Worm (Caenorhabditis elegans) whole organism, L2 larva: ENCODE results near the gene flp-10.

ENCODE experiments used
- C34F6.9 ChIP-seq: fragments of 150-350 bp; optimal IDR thresholded peaks from 2 replicates; lab custom pipeline; 2014; ENCODE audit warnings: missing biosample characterization, missing genetic modification characterization
- F13H6.1 ChIP-seq: sonication (generic microtip); optimal IDR thresholded peaks from 2 replicates; lab custom pipeline; 2016; ENCODE audit warnings: missing genetic modification characterization, missing compliant biosample characterization
- R02D3.7 ChIP-seq: fragments of 150-350 bp; optimal IDR thresholded peaks from 2 replicates; lab custom pipeline; 2014; ENCODE audit warnings: missing biosample characterization, missing genetic modification characterization
- Y55F3AM.14 ChIP-seq: fragments of 200-800 bp; sonication (Bioruptor generic); optimal IDR thresholded peaks from 2 replicates; lab custom pipeline; 2018; ENCODE audit warnings: mild to moderate bottlenecking, missing genetic modification characterization, missing compliant biosample characterization
- ZK546.5 ChIP-seq: sonication (generic microtip); optimal IDR thresholded peaks from 2 replicates; lab custom pipeline; 2017; ENCODE audit warnings: missing biosample characterization, missing genetic modification characterization
- alr-1 ChIP-seq: fragments of 150-350 bp; optimal IDR thresholded peaks from 2 replicates; lab custom pipeline; 2014; ENCODE audit warnings: missing biosample characterization, missing genetic modification characterization
- aly-2 ChIP-seq: fragments of 150-350 bp; optimal IDR thresholded peaks from 2 replicates; lab custom pipeline; 2014; ENCODE audit warnings: missing biosample characterization, missing genetic modification characterization
- crh-2 ChIP-seq: sonication (generic microtip); optimal IDR thresholded peaks from 2 replicates; lab custom pipeline; 2017; ENCODE audit warnings: missing biosample characterization, missing genetic modification characterization
- egl-27 ChIP-seq: sonication (generic microtip); optimal IDR thresholded peaks from 3 replicates; lab custom pipeline; 2017; ENCODE audit warnings: missing biosample characterization, missing genetic modification reagents, missing genetic modification characterization
- fos-1 ChIP-seq: fragments of 150-350 bp; optimal IDR thresholded peaks from 2 replicates; lab custom pipeline; 2014; ENCODE audit warnings: missing biosample characterization, missing genetic modification characterization
- gmeb-1 ChIP-seq: fragments of 150-350 bp; optimal IDR thresholded peaks from 2 replicates; lab custom pipeline; 2014; ENCODE audit warnings: missing biosample characterization, missing genetic modification characterization
- lin-11 ChIP-seq: fragments of 150-350 bp; sonication (generic microtip); optimal IDR thresholded peaks from 2 replicates; lab custom pipeline; 2014; ENCODE audit warnings: missing biosample characterization, missing genetic modification characterization, inconsistent platforms, mixed read lengths
- lin-13 ChIP-seq: fragments of 150-350 bp; optimal IDR thresholded peaks from 2 replicates; lab custom pipeline; 2014; ENCODE audit warnings: missing biosample characterization, missing genetic modification reagents, missing genetic modification characterization
- lsy-2 ChIP-seq, 2 experiments: fragments of 150-350 bp in 1 of 2; sonication (generic microtip) in 1 of 2; optimal IDR thresholded peaks; 2 replicates each; lab custom pipeline; 2014 to 2017; ENCODE audit warnings: missing biosample characterization in 2 of 2, missing genetic modification characterization in 2 of 2
- mab-5 ChIP-seq: fragments of 150-350 bp; optimal IDR thresholded peaks from 2 replicates; lab custom pipeline; 2014; ENCODE audit warnings: missing biosample characterization, missing genetic modification characterization
- mbf-1 ChIP-seq: sonication (generic microtip); optimal IDR thresholded peaks from 2 replicates; lab custom pipeline; 2017; ENCODE audit warnings: missing biosample characterization, missing genetic modification characterization
- mdl-1 ChIP-seq, 2 experiments: fragments of 150-350 bp in 1 of 2; sonication (generic microtip) in 1 of 2; optimal IDR thresholded peaks; 2 replicates each; lab custom pipeline; 2017; ENCODE audit warnings: missing biosample characterization in 2 of 2, missing genetic modification characterization in 2 of 2
- nhr-11 ChIP-seq: fragments of 150-350 bp; optimal IDR thresholded peaks from 2 replicates; lab custom pipeline; 2014; ENCODE audit warnings: missing biosample characterization, missing genetic modification characterization
- nhr-12 ChIP-seq: fragments of 150-350 bp; optimal IDR thresholded peaks from 2 replicates; lab custom pipeline; 2014; ENCODE audit warnings: missing biosample characterization, missing genetic modification characterization
- nhr-129 ChIP-seq: fragments of 150-350 bp; optimal IDR thresholded peaks from 2 replicates; lab custom pipeline; 2014; ENCODE audit warnings: missing biosample characterization, missing genetic modification characterization
- nhr-21 ChIP-seq: fragments of 150-350 bp; optimal IDR thresholded peaks from 2 replicates; lab custom pipeline; 2014; ENCODE audit warnings: missing biosample characterization, missing genetic modification characterization
- nhr-237 ChIP-seq: fragments of 150-350 bp; optimal IDR thresholded peaks from 2 replicates; lab custom pipeline; 2014; ENCODE audit warnings: missing biosample characterization, missing genetic modification characterization
- nhr-25 ChIP-seq: fragments of 150-350 bp; sonication (generic microtip); optimal IDR thresholded peaks from 3 replicates; lab custom pipeline; 2014; ENCODE audit warnings: missing biosample characterization, missing genetic modification characterization
- nhr-6 ChIP-seq: fragments of 150-350 bp; optimal IDR thresholded peaks from 2 replicates; lab custom pipeline; 2014; ENCODE audit warnings: missing biosample characterization, missing genetic modification characterization
- nhr-77 ChIP-seq: fragments of 150-350 bp; optimal IDR thresholded peaks from 2 replicates; lab custom pipeline; 2014; ENCODE audit warnings: missing biosample characterization, missing genetic modification characterization
- sem-4 ChIP-seq: fragments of 150-350 bp; optimal IDR thresholded peaks from 2 replicates; lab custom pipeline; 2014; ENCODE audit warnings: missing biosample characterization, missing genetic modification reagents, missing genetic modification characterization
- skn-1 ChIP-seq: sonication (generic microtip); optimal IDR thresholded peaks from 2 replicates; lab custom pipeline; 2017; ENCODE audit warnings: missing biosample characterization, missing genetic modification characterization
- sma-3 ChIP-seq: sonication (generic microtip); optimal IDR thresholded peaks from 2 replicates; lab custom pipeline; 2016; ENCODE audit warnings: missing genetic modification reagents, missing genetic modification characterization, missing compliant biosample characterization
- sma-9 ChIP-seq, 2 experiments: fragments of 150-350 bp in 1 of 2; sonication (generic microtip) in 1 of 2; optimal IDR thresholded peaks; 2 replicates each; lab custom pipeline; 2014 to 2016; ENCODE audit warnings: missing genetic modification characterization in 2 of 2, mild to moderate bottlenecking in 1 of 2, missing biosample characterization in 1 of 2, missing compliant biosample characterization in 1 of 2, missing genetic modification reagents in 1 of 2, moderate library complexity in 1 of 2
- snpc-4 ChIP-seq: fragments of 150-350 bp; optimal IDR thresholded peaks from 2 replicates; lab custom pipeline; 2014; ENCODE audit warnings: missing biosample characterization, missing genetic modification characterization
- unc-39 ChIP-seq: fragments of 150-350 bp; optimal IDR thresholded peaks from 2 replicates; lab custom pipeline; 2014; ENCODE audit warnings: missing biosample characterization, missing genetic modification characterization
- unc-55 ChIP-seq: fragments of 150-350 bp; sonication (generic microtip); optimal IDR thresholded peaks from 3 replicates; lab custom pipeline; 2014; ENCODE audit warnings: missing biosample characterization, missing genetic modification reagents, missing genetic modification characterization
- zag-1 ChIP-seq: fragments of 150-350 bp; optimal IDR thresholded peaks from 2 replicates; lab custom pipeline; 2014; ENCODE audit warnings: missing biosample characterization, missing genetic modification characterization
- ztf-11 ChIP-seq: sonication (generic microtip); optimal IDR thresholded peaks from 2 replicates; lab custom pipeline; 2017; ENCODE audit warnings: missing biosample characterization, missing genetic modification characterization
- ztf-4 ChIP-seq: fragments of 150-350 bp; optimal IDR thresholded peaks from 2 replicates; lab custom pipeline; 2014; ENCODE audit warnings: missing biosample characterization, missing genetic modification characterization

flp-10 gene

DNA sequence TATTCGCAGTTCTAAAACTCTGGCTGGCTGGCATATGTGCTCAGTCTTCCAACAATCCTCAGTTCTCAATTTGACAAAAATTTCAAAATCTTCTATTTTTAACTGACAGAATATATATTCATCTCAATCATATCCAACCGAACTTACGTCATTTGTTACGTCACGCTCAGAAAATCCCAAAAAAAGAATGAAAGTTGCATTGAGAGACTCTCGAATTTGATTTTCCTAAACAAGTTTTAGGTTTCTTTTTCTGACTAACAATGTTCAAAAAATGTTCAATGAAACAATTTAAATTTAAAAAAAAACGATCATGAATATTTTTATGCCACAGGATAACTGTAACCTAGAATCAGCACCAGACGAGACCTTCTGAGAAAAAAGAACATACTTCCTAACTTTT lies 29.2 kb downstream of the flp-10 start:
- TF ChIP-seq sma-9 (GFP tag; optimal IDR thresholded peaks at IDR 0.05; lab: Kevin White, UChicago) (no peak), sma-9 (tag; optimal IDR thresholded peaks at IDR 0.05; lab: Kevin White, UChicago) (no peak), C34F6.9 (tag; lab: Kevin White, UChicago) (no peak), nhr-129 (tag; lab: Kevin White, UChicago) (no peak), mdl-1 (tag; optimal IDR thresholded peaks at IDR 0.05; lab: Kevin White, UChicago) (no peak), mab-5 (no peak), lin-11 (tag; lab: Kevin White, UChicago) (no peak), Y55F3AM.14 (GFP tag; lab: Kevin White, UChicago) (no peak), unc-55 (GFP tag; lab: Kevin White, UChicago) (no peak), unc-39 (tag; lab: Kevin White, UChicago) (no peak), nhr-6 (tag; lab: Kevin White, UChicago) (no peak), alr-1 (tag; lab: Kevin White, UChicago) (no peak), zag-1 (tag; lab: Kevin White, UChicago) (no peak), aly-2 (tag; lab: Kevin White, UChicago) (no peak), gmeb-1 (tag; lab: Kevin White, UChicago) (no peak), ZK546.5 (no peak)

DNA sequence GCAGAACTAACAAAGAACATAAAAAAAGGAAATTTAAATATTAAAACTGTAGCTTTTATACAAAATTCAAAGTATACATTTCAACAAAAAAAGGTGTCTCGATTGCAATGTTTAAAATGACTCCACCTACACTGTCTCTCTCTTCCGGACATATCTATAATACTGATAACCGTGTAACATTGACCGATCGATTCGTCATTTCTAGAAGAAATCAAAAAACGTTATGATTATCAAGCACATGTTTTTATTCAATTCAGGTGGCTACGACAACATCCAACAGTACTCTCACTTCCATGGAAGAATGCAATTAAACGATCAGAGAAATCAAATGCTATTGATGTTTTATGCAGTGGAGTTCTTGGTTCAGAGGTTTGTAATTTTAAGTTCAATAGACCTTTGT lies 29.8 kb downstream of the flp-10 start:
- TF ChIP-seq crh-2 (peak; percentile 38), mbf-1 (tag; lab: Kevin White, UChicago) (no peak), fos-1 (tag; lab: Kevin White, UChicago) (peak; percentile 89)

DNA sequence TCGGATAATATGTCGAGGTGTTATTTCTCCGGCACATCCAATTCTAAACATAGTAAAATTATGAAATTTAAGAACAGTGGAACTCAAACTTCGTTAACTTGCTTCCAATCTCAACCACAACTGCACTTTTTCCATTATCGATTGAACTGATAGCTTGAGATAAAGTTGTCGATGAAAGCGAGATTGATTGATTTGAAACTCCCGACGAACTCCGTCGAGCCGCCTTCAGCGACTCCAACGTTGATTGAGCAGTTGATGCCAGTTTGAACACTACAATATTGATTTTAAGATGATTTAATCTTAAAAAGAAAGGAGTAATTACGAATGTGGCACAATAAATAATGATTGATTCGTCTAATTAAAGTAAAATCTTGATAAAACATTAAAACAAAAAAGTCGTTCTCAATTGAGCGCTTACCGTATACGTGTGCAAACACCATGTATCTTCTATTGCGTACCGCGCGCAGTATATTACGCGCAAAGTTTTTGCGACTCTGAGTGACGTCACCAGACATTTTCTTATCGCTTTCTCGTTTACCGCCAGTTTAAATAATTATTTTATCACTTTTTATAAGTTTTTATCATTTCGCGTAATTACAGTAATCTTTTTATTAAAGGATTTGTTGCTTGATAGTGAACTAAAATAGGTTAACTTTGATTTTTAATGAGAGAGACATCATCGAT lies 33.7 kb downstream of the flp-10 start, which contains the start of gene arp-11:
Gene arp-11 (minus strand): TSS at position 51 of the 684 bp plus-strand sequence.
- no peak for TF ChIP-seq Y55F3AM.14 (GFP tag; lab: Kevin White, UChicago)
- TF ChIP-seq sma-3 (GFP tag; lab: Kevin White, UChicago) = peak; percentile 77
- peak; percentile 70 for TF ChIP-seq sem-4 (tag; lab: Kevin White, UChicago)
- peak; percentile 88 for TF ChIP-seq nhr-129 (tag; lab: Kevin White, UChicago)
- peak; percentile 60 for TF ChIP-seq ztf-4 (tag; lab: Kevin White, UChicago)
- TF ChIP-seq nhr-12 (tag; lab: Kevin White, UChicago) = no peak
- peak; percentile 51 for TF ChIP-seq lin-11 (tag; lab: Kevin White, UChicago)
- peak; percentile 52 for TF ChIP-seq egl-27
- TF ChIP-seq snpc-4 (tag; lab: Kevin White, UChicago) = peak; percentile 25
- no peak for TF ChIP-seq ztf-11 (tag; lab: Kevin White, UChicago)
- peak; percentile 74 for TF ChIP-seq gmeb-1 (tag; lab: Kevin White, UChicago)
- no peak for TF ChIP-seq mdl-1 (tag; optimal IDR thresholded peaks at IDR 0.05; lab: Kevin White, UChicago)
- TF ChIP-seq F13H6.1 (tag; lab: Kevin White, UChicago) = peak; percentile 69
- TF ChIP-seq lsy-2 (tag; optimal IDR thresholded peaks at IDR 0.05; lab: Kevin White, UChicago) = peak; percentile 90 to 98
- peak; percentile 41 for TF ChIP-seq nhr-25
- TF ChIP-seq unc-55 (GFP tag; lab: Kevin White, UChicago) = peak; percentile 92
- peak; percentile 57 for TF ChIP-seq lin-13 (GFP tag; lab: Kevin White, UChicago)
- no peak for TF ChIP-seq nhr-237
- peak; percentile 92 for TF ChIP-seq crh-2
- no peak for TF ChIP-seq R02D3.7 (tag; lab: Kevin White, UChicago)
- peak; percentile 43 for TF ChIP-seq nhr-21 (tag; lab: Kevin White, UChicago)
- TF ChIP-seq fos-1 (tag; lab: Kevin White, UChicago) = peak; percentile 50
- TF ChIP-seq nhr-6 (tag; lab: Kevin White, UChicago) = peak; percentile 22
- no peak for TF ChIP-seq skn-1 (tag; lab: Kevin White, UChicago)
- no peak for TF ChIP-seq unc-39 (tag; lab: Kevin White, UChicago)
- peak; percentile 79 for TF ChIP-seq sma-9 (GFP tag; optimal IDR thresholded peaks at IDR 0.05; lab: Kevin White, UChicago)
- TF ChIP-seq sma-9 (tag; optimal IDR thresholded peaks at IDR 0.05; lab: Kevin White, UChicago) = no peak
- peak; percentile 88 for TF ChIP-seq C34F6.9 (tag; lab: Kevin White, UChicago)
- no peak for TF ChIP-seq zag-1 (tag; lab: Kevin White, UChicago)

DNA sequence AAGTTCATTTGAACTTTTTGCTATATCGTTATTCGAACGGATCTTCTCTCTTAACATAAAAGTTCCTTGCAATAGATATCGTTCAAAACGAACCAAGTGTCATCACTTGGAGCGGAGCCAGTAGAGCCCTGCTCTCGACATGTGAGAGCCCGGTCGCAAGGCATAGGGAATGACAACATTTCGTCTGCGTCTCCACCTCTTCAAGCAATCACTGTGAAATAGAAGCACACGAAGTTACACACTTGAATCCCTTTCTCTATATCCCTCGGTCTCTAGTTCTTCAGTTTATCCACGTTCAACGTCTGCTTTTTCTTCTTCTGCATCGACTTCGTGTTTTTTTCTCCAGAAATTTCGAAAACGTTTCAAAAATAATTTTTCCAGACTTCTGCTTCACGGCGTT lies 34.7 kb downstream of the flp-10 start, which contains the start of gene C49H3.6:
Gene C49H3.6 (plus strand): TSS at position 380 of the 400 bp plus-strand sequence.
- TF ChIP-seq lsy-2 (tag; optimal IDR thresholded peaks at IDR 0.05; lab: Kevin White, UChicago) (peak; percentile 6 to 69), nhr-11 (tag; lab: Kevin White, UChicago) (no peak), unc-55 (GFP tag; lab: Kevin White, UChicago) (peak; percentile 52), sem-4 (tag; lab: Kevin White, UChicago) (peak; percentile 64), nhr-77 (no peak), lin-11 (tag; lab: Kevin White, UChicago) (peak; percentile 1), F13H6.1 (tag; lab: Kevin White, UChicago) (peak; percentile 30), ztf-4 (tag; lab: Kevin White, UChicago) (no peak), nhr-129 (tag; lab: Kevin White, UChicago) (peak; percentile 74), C34F6.9 (tag; lab: Kevin White, UChicago) (peak; percentile 77), crh-2 (no peak), zag-1 (tag; lab: Kevin White, UChicago) (no peak), mab-5 (no peak), sma-9 (GFP tag; optimal IDR thresholded peaks at IDR 0.05; lab: Kevin White, UChicago) (peak; percentile 29), sma-9 (tag; optimal IDR thresholded peaks at IDR 0.05; lab: Kevin White, UChicago) (no peak), fos-1 (tag; lab: Kevin White, UChicago) (no peak)
- TF ChIP-seq, all 48 proteins: peak for 8
